Fruit fly (Drosophila melanogaster): ENCODE results near the gene PQBP1.

Gene PQBP1

dm6 chr3R:25047504-25047903 is 18.1 kb upstream of the PQBP1 start, which contains the start of gene CG11790 (continued):
- TF ChIP-seq CG31441 (GFP tag; IDR thresholded peaks at IDR 0.05) (no peak), CG13123 (GFP tag; optimal IDR thresholded peaks at IDR 0.05) (no peak), MTF-1 (GFP tag; optimal IDR thresholded peaks at IDR 0.05; ENCODE audit: borderline replicate concordance) (no peak), nau (GFP tag; optimal IDR thresholded peaks at IDR 0.05) (no peak), chif (GFP tag; optimal IDR thresholded peaks at IDR 0.05) (no peak), BtbVII (GFP tag; optimal IDR thresholded peaks at IDR 0.05) (no peak), Sry-β (GFP tag; optimal IDR thresholded peaks at IDR 0.05) (peak; percentile 88), gsb (GFP tag; IDR thresholded peaks at IDR 0.05) (no peak), CG2678 (tag; optimal IDR thresholded peaks at IDR 0.05) (no peak), CG13296 (GFP tag; optimal IDR thresholded peaks at IDR 0.05) (peak; percentile 2), vvl (GFP tag; IDR thresholded peaks at IDR 0.05) (peak; percentile 20; the same call in 1 of the 2 replicates), ems (GFP tag; optimal IDR thresholded peaks at IDR 0.05) (no peak), mam (GFP tag; optimal IDR thresholded peaks at IDR 0.05) (no peak), trem (tag; optimal IDR thresholded peaks at IDR 0.05) (no peak), MBD-R2 (GFP tag; IDR thresholded peaks at IDR 0.05) (peak; percentile 84), CG8924 (tag; optimal IDR thresholded peaks at IDR 0.05) (no peak), Sox100B (GFP tag; optimal IDR thresholded peaks at IDR 0.05) (no peak)

- no peak for TF ChIP-seq ato (GFP tag; IDR thresholded peaks at IDR 0.05; ENCODE audit: partially characterized antibody)
- TF ChIP-seq Sin3A (optimal IDR thresholded peaks at IDR 0.05), result peak; percentile 17
- peak; percentile 65 for TF ChIP-seq gfzf (GFP tag; optimal IDR thresholded peaks at IDR 0.05)
- TF ChIP-seq CG8388 (GFP tag; optimal IDR thresholded peaks at IDR 0.05), result no peak
- peak; percentile 71 for TF ChIP-seq Dp (GFP tag; optimal IDR thresholded peaks at IDR 0.05)
- TF ChIP-seq fd96Cb (tag; optimal IDR thresholded peaks at IDR 0.05), result no peak
- no peak for TF ChIP-seq bsh (GFP tag; optimal IDR thresholded peaks at IDR 0.05)
- TF ChIP-seq lov (optimal IDR thresholded peaks at IDR 0.05), result no peak
- no peak for TF ChIP-seq lov (GFP tag; IDR thresholded peaks at IDR 0.05)
- no peak for TF ChIP-seq sr (GFP tag; IDR thresholded peaks at IDR 0.05)
- no peak for TF ChIP-seq Dbx (GFP tag; IDR thresholded peaks at IDR 0.05)
- TF ChIP-seq cg (GFP tag; optimal IDR thresholded peaks at IDR 0.05), result no peak
- TF ChIP-seq ssp (GFP tag; IDR thresholded peaks at IDR 0.05), result no peak
- no peak for TF ChIP-seq Bteb2 (GFP tag; optimal IDR thresholded peaks at IDR 0.05)
- TF ChIP-seq CG2116 (GFP tag; optimal IDR thresholded peaks at IDR 0.05), result no peak
- no peak for TF ChIP-seq maf-S (GFP tag; optimal IDR thresholded peaks at IDR 0.05)
- no peak for TF ChIP-seq D19A (tag; optimal IDR thresholded peaks at IDR 0.05)
- no peak for TF ChIP-seq crol (GFP tag; IDR thresholded peaks at IDR 0.05)
- TF ChIP-seq CG42726 (GFP tag; IDR thresholded peaks at IDR 0.05; ENCODE audit: partially characterized antibody), result no peak
- TF ChIP-seq vfl (GFP tag; optimal IDR thresholded peaks at IDR 0.05), result no peak
- no peak for TF ChIP-seq Xrp1 (GFP tag; IDR thresholded peaks at IDR 0.05)
- TF ChIP-seq Pdp1 (GFP tag; optimal IDR thresholded peaks at IDR 0.05), result no peak
- no peak for TF ChIP-seq Dek (tag; optimal IDR thresholded peaks at IDR 0.05)
- TF ChIP-seq E2f1 (GFP tag; IDR thresholded peaks at IDR 0.05), result no peak
- peak; percentile 1 for TF ChIP-seq HLH54F (GFP tag; optimal IDR thresholded peaks at IDR 0.05)
- TF ChIP-seq h (optimal IDR thresholded peaks at IDR 0.05), result no peak
- TF ChIP-seq tna (GFP tag; IDR thresholded peaks at IDR 0.05; ENCODE audit: partially characterized antibody), result no peak
- TF ChIP-seq aop (GFP tag; IDR thresholded peaks at IDR 0.05), result no peak
- peak; percentile 83 for TF ChIP-seq CG3995 (GFP tag; optimal IDR thresholded peaks at IDR 0.05)
- no peak for TF ChIP-seq Dad (GFP tag; optimal IDR thresholded peaks at IDR 0.05)
- TF ChIP-seq CG30020 (tag; optimal IDR thresholded peaks at IDR 0.05), result peak; percentile 36
- TF ChIP-seq Antp (GFP tag; optimal IDR thresholded peaks at IDR 0.05), result no peak
- no peak for TF ChIP-seq CG13296 (GFP tag; optimal IDR thresholded peaks at IDR 0.05)
- TF ChIP-seq fd64A (GFP tag; optimal IDR thresholded peaks at IDR 0.05), result no peak
- no peak for TF ChIP-seq CG6689 (GFP tag; IDR thresholded peaks at IDR 0.05)
- no peak for TF ChIP-seq pum (GFP tag; optimal IDR thresholded peaks at IDR 0.05)
- no peak for TF ChIP-seq CG3065 (GFP tag; optimal IDR thresholded peaks at IDR 0.05)
Observed at dm6 chr3R:25049383-25049741, 16.2 kb upstream of the PQBP1 start, which contains the start of gene CG11791. Gene CG11791 (plus strand): TSS chr3R:25049616.

Measured in whole organism, embryonic.